Fruit fly (Drosophila melanogaster) whole organism, pupa: Measurements from ENCODE around the gene CG12483.
A peak's percentile ranks its signal among the peaks of the same experiment; 100 is the strongest.

Experiments
- CG10348 ChIP-seq: fragments of 200-800 bp; sonication (Bioruptor generic); IDR thresholded peaks from 2 replicates; pipeline ENCODE4 v1.3.6; 2022; ENCODE audit warnings: missing biosample characterization, missing genetic modification characterization
- CG12605 ChIP-seq: fragments of 200-800 bp; sonication (Bioruptor generic); IDR thresholded peaks from 2 replicates; pipeline ENCODE4 v1.3.6; 2022; ENCODE audit warnings: missing biosample characterization, missing genetic modification characterization
- CG17806 ChIP-seq: fragments of 200-800 bp; sonication (Bioruptor generic); optimal IDR thresholded peaks from 2 replicates; lab custom pipeline; 2018; ENCODE audit warnings: missing biosample characterization, mild to moderate bottlenecking, missing genetic modification characterization, moderate library complexity
- CG32121 ChIP-seq: fragments of 200-800 bp; sonication (Bioruptor generic); IDR thresholded peaks from 2 replicates; pipeline ENCODE4 v1.3.6; 2022; ENCODE audit warnings: missing biosample characterization, missing genetic modification characterization
- CG34367 ChIP-seq: fragments of 200-800 bp; sonication (Bioruptor generic); optimal IDR thresholded peaks from 2 replicates; lab custom pipeline; 2018; ENCODE audit warnings: missing biosample characterization, mild to moderate bottlenecking, missing genetic modification characterization
- CG4496 ChIP-seq: fragments of 200-800 bp; sonication (Bioruptor generic); IDR thresholded peaks from 3 replicates; pipeline ENCODE4 v1.3.6; 2022; ENCODE audit warnings: missing biosample characterization, missing genetic modification characterization
- CG8301 ChIP-seq: fragments of 200-800 bp; sonication (Bioruptor generic); optimal IDR thresholded peaks from 2 replicates; lab custom pipeline; 2018; ENCODE audit warnings: missing biosample characterization, mild to moderate bottlenecking, missing genetic modification characterization
- CG9948 ChIP-seq: fragments of 200-800 bp; sonication (Bioruptor generic); optimal IDR thresholded peaks from 2 replicates; lab custom pipeline; 2018; ENCODE audit warnings: missing biosample characterization, mild to moderate bottlenecking, missing genetic modification characterization, moderate library complexity
- EcR ChIP-seq: fragments of 200-800 bp; sonication (Bioruptor generic); optimal IDR thresholded peaks from 3 replicates; lab custom pipeline; 2019; ENCODE audit warnings: missing biosample characterization, missing genetic modification characterization, mild to moderate bottlenecking, moderate library complexity, missing genetic modification reagents
- Pif1A ChIP-seq: fragments of 200-800 bp; sonication (Bioruptor generic); optimal IDR thresholded peaks from 3 replicates; lab custom pipeline; 2016; ENCODE audit warnings: missing biosample characterization, missing genetic modification characterization
- Pif1B ChIP-seq: fragments of 200-800 bp; sonication (Bioruptor generic); optimal IDR thresholded peaks from 3 replicates; lab custom pipeline; 2016; ENCODE audit warnings: missing biosample characterization, missing genetic modification characterization
- fd96Ca ChIP-seq: fragments of 200-800 bp; sonication (Bioruptor generic); IDR thresholded peaks from 3 replicates; pipeline ENCODE4 v1.3.6; 2022; ENCODE audit warnings: missing biosample characterization, missing genetic modification characterization
- gl ChIP-seq: fragments of 200-800 bp; sonication (Bioruptor generic); optimal IDR thresholded peaks from 2 replicates; lab custom pipeline; 2018; ENCODE audit warnings: missing biosample characterization, mild to moderate bottlenecking, missing genetic modification characterization

DNA sequence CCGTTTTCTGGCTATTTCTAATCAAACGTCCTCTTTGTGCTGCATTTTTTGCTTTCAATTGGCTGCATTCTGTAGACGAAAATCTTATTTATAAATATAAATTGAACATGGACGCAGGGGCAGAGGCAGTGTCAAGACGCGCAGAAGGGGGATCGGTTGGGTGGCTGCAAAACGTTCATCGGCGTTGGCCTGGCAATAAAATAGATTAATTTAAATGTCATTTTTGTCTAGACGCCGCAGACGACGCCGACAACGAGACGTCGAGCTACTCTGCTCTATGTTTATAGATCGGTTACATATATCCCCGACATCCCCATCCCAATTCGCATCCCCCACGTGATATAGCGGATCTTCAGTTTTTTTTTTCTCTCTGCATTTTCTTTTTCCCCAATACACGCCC, 35.2 kb upstream of the CG12483 start:
- TF ChIP-seq CG12605 (GFP tag; lab: Robert Waterston, UW) (no peak), CG34367 (no peak), EcR (no peak), CG17806 (tag; lab: Kevin White, UChicago) (no peak), fd96Ca (GFP tag; lab: Robert Waterston, UW) (no peak), CG32121 (GFP tag; lab: Robert Waterston, UW) (peak; percentile 33), CG9948 (tag; lab: Kevin White, UChicago) (no peak), CG10348 (GFP tag; lab: Robert Waterston, UW) (no peak), gl (tag; lab: Kevin White, UChicago) (no peak), Pif1B (GFP tag; lab: Kevin White, UChicago) (no peak), Pif1A (GFP tag; lab: Kevin White, UChicago) (no peak), CG4496 (GFP tag; lab: Robert Waterston, UW) (no peak), CG8301 (tag; lab: Kevin White, UChicago) (no peak)
